Fruit fly (Drosophila melanogaster): Measurements from ENCODE around the gene Wdr81.
"Not testable (repeated sequence)": the region's sequence is repeated elsewhere in the genome, so short reads cannot be mapped to it uniquely, and the experiment has no call there.

Wdr81 gene

DNA sequence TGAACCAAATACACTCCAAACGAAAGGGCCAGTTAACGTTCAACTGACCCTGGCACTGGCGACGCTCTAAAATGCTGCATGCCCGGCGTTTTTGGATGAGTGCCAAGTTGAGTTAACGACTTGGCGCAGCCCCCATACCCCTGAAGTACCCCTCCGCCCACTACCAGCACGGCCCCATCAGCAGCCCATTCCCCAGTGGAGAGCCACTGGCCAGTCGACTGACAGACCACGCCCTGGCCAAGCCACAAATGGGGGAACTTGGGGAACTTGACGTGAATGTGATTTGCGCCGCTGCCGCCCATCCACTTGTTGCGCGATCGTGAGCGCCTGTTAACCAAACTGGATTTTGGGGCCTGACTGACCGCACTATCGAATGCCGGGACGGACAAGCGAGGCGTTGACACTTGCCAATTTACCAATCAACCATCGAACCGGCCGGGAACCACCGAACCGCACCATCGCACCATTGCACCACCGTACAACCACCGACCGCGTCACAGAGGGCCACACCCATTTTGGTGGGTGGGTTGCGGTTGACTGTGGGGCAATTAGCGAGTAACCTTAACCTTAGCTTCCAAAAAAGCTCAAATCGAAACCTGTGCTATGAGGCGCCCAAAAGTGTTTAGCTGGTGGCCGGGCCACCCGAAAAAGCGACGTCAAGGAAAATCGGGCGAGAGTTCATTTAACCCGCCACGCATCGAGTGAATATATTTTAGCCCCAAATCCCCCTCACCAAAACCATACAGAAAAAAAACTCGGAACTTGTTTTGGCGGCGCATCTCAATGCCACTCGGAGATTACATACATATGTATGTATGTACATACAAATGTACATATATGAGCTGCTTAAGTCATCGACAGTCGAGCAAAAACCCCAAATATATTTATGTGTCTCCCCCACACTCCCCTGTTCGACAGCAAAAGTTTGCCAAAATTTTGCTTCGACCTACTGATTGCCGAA is 15.0 kb downstream of the Wdr81 start:
- no peak for TF ChIP-seq ttk (optimal IDR thresholded peaks at IDR 0.05)
- no peak for TF ChIP-seq insv (optimal IDR thresholded peaks at IDR 0.05)
- TF ChIP-seq h (optimal IDR thresholded peaks at IDR 0.05), result no peak
- no peak for TF ChIP-seq Sin3A (optimal IDR thresholded peaks at IDR 0.05)
- no peak for TF ChIP-seq psq (optimal IDR thresholded peaks at IDR 0.05)
- no peak for TF ChIP-seq Myc (optimal IDR thresholded peaks at IDR 0.05)

DNA sequence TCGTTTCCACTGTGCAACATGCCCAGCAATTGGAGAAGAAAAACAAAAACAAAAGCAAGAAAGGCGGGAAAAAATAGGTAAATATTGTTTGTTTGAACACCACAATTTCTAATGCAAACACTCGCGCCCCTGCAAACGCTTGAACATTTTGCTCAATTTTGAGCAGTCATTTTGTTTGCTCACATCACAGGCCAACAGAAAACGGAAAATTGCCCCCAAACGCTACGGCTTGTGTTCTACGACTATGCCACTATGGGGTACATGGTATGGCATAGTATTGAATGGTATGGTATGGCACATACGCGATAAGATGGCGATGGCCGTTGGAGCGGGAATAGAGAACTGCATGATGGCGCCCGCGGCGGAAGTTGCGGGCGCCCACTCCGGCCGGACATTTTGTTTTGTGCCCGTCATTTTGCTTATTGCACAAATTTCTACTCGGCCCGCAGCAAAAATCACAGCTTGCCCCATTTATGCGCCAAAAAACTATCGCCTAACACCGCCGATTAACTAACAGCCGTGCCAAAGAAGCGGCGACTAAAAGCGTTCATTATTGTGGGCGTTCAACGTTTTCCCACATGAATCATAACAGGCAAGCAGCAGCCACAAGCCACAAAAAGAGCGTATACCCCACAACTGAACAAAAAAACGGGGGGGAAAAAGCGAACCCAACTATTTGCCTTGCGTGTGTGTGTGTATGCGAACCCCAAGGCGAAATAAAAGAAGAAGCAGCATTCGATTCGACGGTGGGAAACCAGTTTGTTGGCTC is 16.4 kb downstream of the Wdr81 start:
- TF ChIP-seq Sin3A (optimal IDR thresholded peaks at IDR 0.05), result no peak
- TF ChIP-seq insv (optimal IDR thresholded peaks at IDR 0.05), result no peak
- TF ChIP-seq ttk (optimal IDR thresholded peaks at IDR 0.05), result no peak
- no peak for TF ChIP-seq psq (optimal IDR thresholded peaks at IDR 0.05)
- no peak for TF ChIP-seq h (optimal IDR thresholded peaks at IDR 0.05)
- TF ChIP-seq Myc (optimal IDR thresholded peaks at IDR 0.05), result no peak

DNA sequence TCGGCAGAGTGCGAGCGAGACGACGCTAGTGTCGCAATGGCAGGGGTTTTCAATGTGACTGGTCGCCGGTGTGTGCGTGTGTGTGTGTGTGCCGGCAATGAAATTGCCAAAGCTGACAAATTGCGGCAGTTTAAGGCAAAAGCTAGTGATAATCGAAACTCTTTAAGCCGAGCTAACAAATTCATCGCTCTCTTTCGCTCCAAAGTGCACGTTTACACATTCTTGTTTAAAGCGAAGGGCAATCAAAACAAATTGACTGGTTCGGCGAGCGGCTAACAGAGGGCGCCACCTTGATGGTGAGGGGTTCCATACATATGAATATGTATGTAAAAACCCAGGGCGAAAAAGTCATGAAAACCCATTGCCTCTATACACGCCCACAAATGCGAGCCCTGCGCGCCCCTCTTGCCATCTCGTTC is 17.0 kb downstream of the Wdr81 start:
- no peak for TF ChIP-seq h (optimal IDR thresholded peaks at IDR 0.05)

DNA sequence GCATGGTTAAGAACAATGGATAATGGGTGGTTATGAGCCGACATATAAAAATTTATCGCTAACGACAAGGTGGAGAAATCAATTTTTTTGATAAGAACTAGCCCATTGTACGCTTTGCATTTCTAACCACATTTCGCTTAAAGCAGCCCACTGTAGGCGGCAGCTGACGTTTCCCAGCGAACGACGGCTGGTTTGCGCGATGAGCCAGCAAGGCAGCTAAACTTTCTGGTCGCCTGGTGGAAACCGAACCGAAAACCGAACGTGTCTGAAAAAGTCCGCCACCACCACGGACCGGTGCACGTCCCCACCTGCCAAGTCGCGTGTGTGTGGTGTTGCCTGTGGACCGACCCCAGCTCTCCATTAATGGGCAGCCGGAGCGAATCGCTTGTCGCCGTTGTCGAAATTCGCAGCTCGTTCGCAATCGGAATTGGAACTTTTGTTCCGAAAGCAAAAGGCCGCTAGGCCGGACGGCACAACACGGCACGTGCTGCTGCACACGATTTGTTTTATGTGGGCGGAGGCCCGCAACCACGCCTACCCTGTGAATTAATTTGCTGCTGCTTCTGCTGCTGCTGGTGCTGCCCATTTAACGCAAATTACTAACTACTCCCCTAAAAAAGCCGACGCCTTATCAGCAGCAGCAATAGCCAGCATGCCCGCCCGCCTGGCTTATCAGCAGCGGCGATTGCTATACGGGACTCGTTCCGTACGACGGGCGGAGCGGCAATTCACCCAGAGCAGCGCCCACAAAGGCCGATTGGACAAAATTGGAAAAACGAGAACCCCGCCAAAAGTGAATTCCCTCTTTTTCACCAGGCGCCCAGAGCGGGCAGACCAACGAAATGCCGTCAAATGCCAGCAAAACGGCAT is 17.6 kb downstream of the Wdr81 start:
- TF ChIP-seq ttk (optimal IDR thresholded peaks at IDR 0.05), result no peak
- TF ChIP-seq psq (optimal IDR thresholded peaks at IDR 0.05), result no peak
- TF ChIP-seq insv (optimal IDR thresholded peaks at IDR 0.05), result no peak
- no peak for TF ChIP-seq Sin3A (optimal IDR thresholded peaks at IDR 0.05)
- no peak for TF ChIP-seq Myc (optimal IDR thresholded peaks at IDR 0.05)
- TF ChIP-seq h (optimal IDR thresholded peaks at IDR 0.05), result no peak

DNA sequence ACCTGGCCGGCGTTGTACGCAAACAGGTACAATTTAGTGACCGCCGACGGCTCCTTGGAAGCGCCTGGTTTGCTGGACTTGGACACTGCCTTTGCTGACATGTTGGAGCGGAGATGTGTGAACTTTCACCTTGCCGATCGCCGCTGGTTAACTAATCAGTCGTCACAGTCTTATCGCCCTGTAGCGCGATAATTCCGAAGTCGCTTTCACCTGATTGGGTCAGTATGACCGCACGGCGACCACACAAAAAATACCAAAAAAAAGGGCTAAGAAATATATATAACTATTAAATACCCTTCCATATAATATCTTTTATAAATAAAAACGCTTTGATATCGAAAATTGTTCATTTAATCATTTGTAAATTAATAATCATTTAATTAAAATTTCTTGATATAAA is 18.7 kb downstream of the Wdr81 start, which contains the start of gene Hacd1:
Gene Hacd1 (minus strand): TSS at position 216 of the 400 bp plus-strand sequence.
- no peak for TF ChIP-seq Myc (optimal IDR thresholded peaks at IDR 0.05)
- TF ChIP-seq Sin3A (optimal IDR thresholded peaks at IDR 0.05), result no peak

DNA sequence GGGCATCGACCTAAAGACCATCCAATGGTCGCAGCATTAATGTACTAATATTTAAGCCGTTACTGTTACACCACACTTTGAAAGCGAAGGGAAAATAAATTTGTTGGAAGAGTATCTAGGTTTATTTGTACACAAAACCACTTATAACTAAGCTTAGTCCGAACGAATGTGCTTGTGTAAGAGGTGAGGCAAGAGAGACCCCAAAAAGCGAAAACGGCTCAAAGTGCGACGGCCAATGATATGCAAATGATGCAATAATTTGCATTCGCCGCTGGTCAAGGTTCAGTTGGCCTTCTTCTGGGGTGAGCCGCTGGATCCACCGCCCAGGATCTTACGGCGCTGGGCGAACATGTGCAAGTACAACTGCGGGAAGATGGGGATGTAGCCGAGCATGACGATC is 19.6 kb downstream of the Wdr81 start:
- TF ChIP-seq ttk (optimal IDR thresholded peaks at IDR 0.05) (no peak), h (optimal IDR thresholded peaks at IDR 0.05) (no peak), Sin3A (optimal IDR thresholded peaks at IDR 0.05) (no peak), insv (optimal IDR thresholded peaks at IDR 0.05) (no peak), Myc (optimal IDR thresholded peaks at IDR 0.05) (no peak), psq (optimal IDR thresholded peaks at IDR 0.05) (no peak)

DNA sequence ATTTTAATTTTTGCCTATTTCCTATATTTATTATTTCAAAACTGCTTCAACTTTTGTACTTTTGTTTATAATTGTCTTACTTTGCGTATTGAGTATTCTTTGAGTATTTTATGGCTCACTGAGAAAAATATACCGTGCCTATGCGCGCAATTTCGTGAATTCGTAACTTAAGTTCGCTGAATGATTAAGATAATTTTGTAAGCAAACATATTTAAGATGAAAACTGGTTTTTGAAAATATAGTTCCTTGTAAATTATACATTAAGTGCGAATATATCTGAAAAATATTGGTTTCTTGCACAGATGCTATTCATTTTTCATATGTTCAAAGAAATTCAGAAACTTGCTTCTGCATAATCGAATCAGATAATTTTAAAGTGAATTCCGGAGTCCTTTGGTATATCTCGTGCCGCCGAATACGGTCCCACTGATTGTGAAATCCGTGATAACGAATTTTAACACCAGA is 21.5 kb downstream of the Wdr81 start, which contains the start of the genes CG18787 and Nfs1:
Gene CG18787 (minus strand): TSS at position 101 of the 465 bp plus-strand sequence.
Gene Nfs1 (plus strand): TSS at position 415 of the 465 bp plus-strand sequence.
- TF ChIP-seq insv, h, Myc (optimal IDR thresholded peaks at IDR 0.05): not testable (repeated sequence)

DNA sequence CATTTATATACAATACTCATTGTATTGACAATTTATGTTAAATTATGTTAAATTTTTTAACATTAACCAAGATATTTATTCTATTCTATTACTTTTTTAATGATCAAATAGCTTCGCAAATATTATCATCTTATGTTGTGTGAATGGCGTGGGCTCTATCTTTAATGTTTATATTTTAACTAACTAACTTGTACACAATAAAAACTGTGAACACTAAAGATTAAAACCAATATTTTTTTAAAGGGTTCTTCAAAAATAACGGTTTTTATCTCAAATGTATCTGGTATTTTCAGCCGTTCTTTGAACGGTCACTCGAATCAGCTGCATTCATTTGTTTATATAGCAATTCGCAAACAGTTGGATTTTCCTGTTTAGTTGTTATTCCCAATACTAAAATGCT is 24.3 kb downstream of the Wdr81 start, which contains the start of gene Ada1-1:
Gene Ada1-1 (plus strand): TSS at position 301 of the 400 bp plus-strand sequence.
- TF ChIP-seq Sin3A, Myc, psq (optimal IDR thresholded peaks at IDR 0.05): not testable (repeated sequence)

DNA sequence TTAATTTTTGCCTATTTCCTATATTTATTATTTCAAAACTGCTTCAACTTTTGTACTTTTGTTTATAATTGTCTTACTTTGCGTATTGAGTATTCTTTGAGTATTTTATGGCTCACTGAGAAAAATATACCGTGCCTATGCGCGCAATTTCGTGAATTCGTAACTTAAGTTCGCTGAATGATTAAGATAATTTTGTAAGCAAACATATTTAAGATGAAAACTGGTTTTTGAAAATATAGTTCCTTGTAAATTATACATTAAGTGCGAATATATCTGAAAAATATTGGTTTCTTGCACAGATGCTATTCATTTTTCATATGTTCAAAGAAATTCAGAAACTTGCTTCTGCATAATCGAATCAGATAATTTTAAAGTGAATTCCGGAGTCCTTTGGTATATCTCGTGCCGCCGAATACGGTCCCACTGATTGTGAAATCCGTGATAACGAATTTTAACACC is 25.4 kb downstream of the Wdr81 start, which contains the start of the genes CG18789 and Qtzl:
Gene CG18789 (minus strand): TSS at position 101 of the 459 bp plus-strand sequence.
Gene Qtzl (plus strand): TSS at position 409 of the 459 bp plus-strand sequence.
- TF ChIP-seq ttk, h, insv (optimal IDR thresholded peaks at IDR 0.05): not testable (repeated sequence)

DNA sequence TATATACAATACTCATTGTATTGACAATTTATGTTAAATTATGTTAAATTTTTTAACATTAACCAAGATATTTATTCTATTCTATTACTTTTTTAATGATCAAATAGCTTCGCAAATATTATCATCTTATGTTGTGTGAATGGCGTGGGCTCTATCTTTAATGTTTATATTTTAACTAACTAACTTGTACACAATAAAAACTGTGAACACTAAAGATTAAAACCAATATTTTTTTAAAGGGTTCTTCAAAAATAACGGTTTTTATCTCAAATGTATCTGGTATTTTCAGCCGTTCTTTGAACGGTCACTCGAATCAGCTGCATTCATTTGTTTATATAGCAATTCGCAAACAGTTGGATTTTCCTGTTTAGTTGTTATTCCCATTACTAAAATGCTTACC is 28.2 kb downstream of the Wdr81 start, which contains the start of gene Ada1-2:
Gene Ada1-2 (plus strand): TSS at position 301 of the 400 bp plus-strand sequence.
- TF ChIP-seq Sin3A, psq, ttk (optimal IDR thresholded peaks at IDR 0.05): not testable (repeated sequence)

DNA sequence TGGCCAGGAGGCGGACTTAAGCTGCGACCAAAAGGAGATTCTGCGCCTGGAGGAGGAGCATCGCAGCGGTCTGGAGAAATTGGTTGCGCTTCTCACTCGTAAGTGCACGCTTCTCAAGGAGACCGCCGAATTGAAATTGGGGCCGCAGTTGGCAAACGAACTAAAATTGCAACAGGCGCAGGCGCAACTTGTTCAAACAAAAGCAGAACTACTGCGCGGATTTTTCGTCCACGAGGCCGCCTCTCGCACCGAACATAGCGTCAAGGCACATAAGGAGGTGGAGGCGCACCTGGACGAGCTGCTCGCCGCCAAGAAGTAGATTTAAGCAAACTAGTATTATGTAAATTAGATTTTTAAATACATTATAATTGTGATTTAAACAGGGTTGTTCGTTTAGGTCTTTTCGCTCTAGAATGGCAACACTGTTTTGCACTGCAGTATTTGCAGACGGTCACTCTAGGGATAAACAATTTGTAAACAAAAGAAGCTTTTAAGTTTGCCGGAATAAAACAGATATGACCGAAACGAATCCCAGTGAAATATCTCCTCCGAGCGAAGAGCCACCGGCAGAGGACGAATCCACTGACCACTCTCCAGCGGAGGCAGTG is 30.2 kb downstream of the Wdr81 start, which contains the start of gene escl:
Gene escl (plus strand): TSS at position 470 of the 608 bp plus-strand sequence.
- TF ChIP-seq psq (optimal IDR thresholded peaks at IDR 0.05) (no peak), Sin3A (optimal IDR thresholded peaks at IDR 0.05) (no peak), h (optimal IDR thresholded peaks at IDR 0.05) (no peak), ttk (optimal IDR thresholded peaks at IDR 0.05) (no peak), Myc (optimal IDR thresholded peaks at IDR 0.05) (no peak), insv (optimal IDR thresholded peaks at IDR 0.05) (no peak)
